Worm (Caenorhabditis elegans) whole organism, midembryonic: ENCODE results near the gene C49F8.14.

Experiments used
- T22C8.4 ChIP-seq: fragments of 200-800 bp; sonication (Bioruptor generic); IDR thresholded peaks from 2 replicates; pipeline ENCODE4 v1.3.6; 2022; ENCODE audit warnings: missing genetic modification characterization, missing compliant biosample characterization
- cog-1 ChIP-seq: sonication (generic microtip); optimal IDR thresholded peaks from 2 replicates; lab custom pipeline; 2016; ENCODE audit warnings: missing genetic modification characterization, missing compliant biosample characterization
- flt-1 ChIP-seq: fragments of 200-800 bp; sonication (Bioruptor generic); IDR thresholded peaks from 2 replicates; pipeline ENCODE4 v1.3.6; 2022; ENCODE audit warnings: missing genetic modification characterization, missing compliant biosample characterization
- klf-2 ChIP-seq: fragments of 200-800 bp; sonication (Bioruptor generic); conservative IDR thresholded peaks from 2 replicates; pipeline ENCODE4 v1.3.6; 2022; ENCODE audit warnings: missing genetic modification reagents, missing genetic modification characterization, missing compliant biosample characterization
- med-1 ChIP-seq: sonication (generic microtip); optimal IDR thresholded peaks from 2 replicates; lab custom pipeline; 2017; ENCODE audit warnings: missing genetic modification characterization, mild to moderate bottlenecking, missing compliant biosample characterization, antibody characterized with exemption, missing genetic modification reagents; ENCODE audit not compliant: insufficient read depth
- ref-1 ChIP-seq: fragments of 200-800 bp; sonication (Bioruptor generic); conservative IDR thresholded peaks from 2 replicates; pipeline ENCODE4 v1.3.6; 2022; ENCODE audit warnings: missing genetic modification reagents, missing genetic modification characterization, missing compliant biosample characterization
- tab-1 ChIP-seq: fragments of 200-800 bp; sonication (Bioruptor generic); IDR thresholded peaks from 2 replicates; pipeline ENCODE4 v1.3.6; 2022; ENCODE audit warnings: missing genetic modification characterization, missing compliant biosample characterization
- ztf-23 ChIP-seq: fragments of 200-800 bp; sonication (Bioruptor generic); IDR thresholded peaks from 2 replicates; pipeline ENCODE4 v1.3.6; 2022; ENCODE audit warnings: missing genetic modification reagents, missing genetic modification characterization, missing compliant biosample characterization
- ztf-29 ChIP-seq: fragments of 200-800 bp; sonication (Bioruptor generic); IDR thresholded peaks from 2 replicates; pipeline ENCODE4 v1.3.6; 2022; ENCODE audit warnings: missing genetic modification reagents, missing genetic modification characterization, missing compliant biosample characterization

The C49F8.14 gene

DNA sequence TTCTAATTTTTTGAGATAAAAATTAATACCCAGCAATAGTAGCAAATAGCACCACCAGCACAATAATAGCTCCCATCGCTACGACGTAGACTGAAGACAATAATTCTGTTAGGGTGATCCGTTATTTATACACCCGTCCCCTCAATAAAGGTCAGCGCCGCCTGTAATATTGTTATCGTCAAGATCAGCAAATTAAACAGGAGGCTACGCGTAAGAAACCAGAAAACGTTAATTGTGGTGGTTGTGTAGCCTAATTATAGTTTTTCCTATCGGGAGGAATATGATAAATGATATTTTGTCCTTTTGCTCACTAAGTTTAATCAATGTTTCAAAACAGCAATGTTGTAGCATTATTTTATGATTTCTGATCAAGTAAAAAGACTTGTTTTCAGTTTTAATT, 32.8 kb upstream of the C49F8.14 start, which contains the start of the genes cyp-13B1 and C29F7.1:
Gene cyp-13B1, minus strand, starts transcription at position 101 of the 400 bp plus-strand sequence.
Gene C29F7.1, plus strand, starts transcription at position 394 of the 400 bp plus-strand sequence.
- TF ChIP-seq ref-1 (GFP tag; lab: Robert Waterston, UW): no peak
- no peak for TF ChIP-seq ztf-29
- TF ChIP-seq T22C8.4: no peak
- TF ChIP-seq tab-1 (GFP tag; lab: Robert Waterston, UW): no peak
- no peak for TF ChIP-seq med-1
- TF ChIP-seq ztf-23 (GFP tag; lab: Robert Waterston, UW): no peak
- TF ChIP-seq klf-2 (GFP tag; lab: Robert Waterston, UW): no peak
- no peak for TF ChIP-seq flt-1 (GFP tag; lab: Robert Waterston, UW)
- no peak for TF ChIP-seq cog-1 (tag; lab: Kevin White, UChicago)

DNA sequence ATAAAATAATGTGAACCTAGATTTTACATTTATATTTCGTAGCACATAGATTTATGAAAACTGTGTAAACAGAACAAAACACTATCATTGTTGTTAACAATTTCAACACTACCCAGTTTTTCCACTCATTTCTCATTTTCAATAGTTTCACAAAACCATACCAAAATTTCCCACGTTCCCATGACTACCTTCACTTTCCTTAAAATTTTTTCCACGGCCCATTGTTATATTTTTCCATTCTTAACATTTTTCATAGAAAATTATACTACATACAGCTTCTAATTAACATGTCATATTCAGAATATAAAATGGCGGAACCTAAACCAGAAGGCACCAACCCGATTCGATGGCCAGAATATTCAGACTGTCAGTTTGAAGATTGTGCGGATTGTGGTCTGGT, 25.0 kb upstream of the C49F8.14 start, which contains the start of gene F02C12.1:
Gene F02C12.1, plus strand, starts transcription at position 301 of the 400 bp plus-strand sequence.
- TF ChIP-seq cog-1 (tag; lab: Kevin White, UChicago) (no peak), flt-1 (GFP tag; lab: Robert Waterston, UW) (no peak), ztf-29 (no peak), tab-1 (GFP tag; lab: Robert Waterston, UW) (no peak), med-1 (no peak)

DNA sequence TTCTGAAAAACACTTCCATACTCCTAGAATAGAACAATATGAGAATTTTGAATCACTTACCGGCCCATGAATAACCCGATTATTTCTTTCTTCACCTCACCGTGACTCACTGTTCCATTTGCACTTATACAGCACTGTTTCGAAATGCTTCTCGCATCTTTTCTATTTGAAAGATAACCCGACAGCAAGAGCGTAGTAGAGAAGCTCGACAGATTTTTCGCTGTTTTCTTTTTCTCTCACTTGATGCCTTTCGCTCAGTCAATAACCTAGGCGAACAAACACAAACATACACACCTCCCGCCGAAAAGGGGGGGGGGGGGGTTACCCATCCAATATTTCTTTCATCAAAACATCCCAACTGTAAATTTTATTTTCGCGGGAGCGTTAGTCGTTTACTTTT, 24.6 kb upstream of the C49F8.14 start:
- TF ChIP-seq ref-1 (GFP tag; lab: Robert Waterston, UW) (no peak), flt-1 (GFP tag; lab: Robert Waterston, UW) (no peak), ztf-29 (no peak), med-1 (no peak), T22C8.4 (no peak), tab-1 (GFP tag; lab: Robert Waterston, UW) (no peak), cog-1 (tag; lab: Kevin White, UChicago) (no peak), klf-2 (GFP tag; lab: Robert Waterston, UW) (no peak), ztf-23 (GFP tag; lab: Robert Waterston, UW) (no peak)

DNA sequence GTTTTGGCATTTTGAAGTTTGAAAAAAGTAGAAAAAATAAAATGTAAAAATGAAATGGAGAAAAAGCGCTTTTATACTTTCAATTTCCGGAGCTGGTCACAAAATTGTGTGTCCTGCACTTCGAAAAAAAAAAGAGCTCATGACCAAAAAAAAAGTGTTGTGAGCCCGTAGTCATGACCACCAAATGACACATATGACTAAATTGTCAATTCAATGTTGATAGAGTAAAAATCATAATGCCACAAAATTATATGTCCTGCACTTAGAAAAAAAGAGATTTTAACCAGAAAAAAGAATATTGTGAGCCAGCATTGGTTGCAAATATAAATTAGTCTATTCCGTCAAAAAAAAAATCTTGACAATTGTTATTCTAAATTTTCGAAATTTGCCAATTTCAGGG, 22.5 kb upstream of the C49F8.14 start, which contains the start of gene F02C12.2:
Gene F02C12.2, minus strand, starts transcription at position 101 of the 400 bp plus-strand sequence.
- TF ChIP-seq tab-1 (GFP tag; lab: Robert Waterston, UW) (no peak), flt-1 (GFP tag; lab: Robert Waterston, UW) (no peak), med-1 (no peak), T22C8.4 (no peak), ztf-23 (GFP tag; lab: Robert Waterston, UW) (no peak), klf-2 (GFP tag; lab: Robert Waterston, UW) (no peak), ref-1 (GFP tag; lab: Robert Waterston, UW) (no peak), cog-1 (tag; lab: Kevin White, UChicago) (no peak), ztf-29 (no peak)

DNA sequence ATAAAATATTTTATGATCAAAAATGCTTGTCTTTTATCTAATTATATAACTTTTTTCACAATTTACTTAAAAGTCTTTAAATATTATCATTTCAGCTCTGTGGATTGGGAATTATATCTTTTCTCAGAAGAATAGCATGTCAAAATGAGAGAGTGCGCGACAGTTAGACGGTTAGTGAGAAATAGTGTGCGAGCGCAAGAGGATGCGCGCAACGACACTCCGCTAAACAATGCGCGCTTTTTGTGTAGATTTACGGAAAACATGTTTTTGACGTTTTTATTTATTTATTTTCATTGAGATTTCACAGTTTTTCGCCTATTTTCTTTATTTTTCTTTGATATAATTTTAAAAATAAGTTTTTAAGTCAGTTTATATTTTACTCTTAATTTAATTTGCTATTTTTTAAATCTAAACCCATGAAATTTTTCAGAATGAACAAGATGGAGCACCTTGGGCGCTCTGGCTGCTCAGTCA, 19.8 kb upstream of the C49F8.14 start, which contains the start of gene F02C12.3:
Gene F02C12.3, plus strand, starts transcription at position 424 of the 474 bp plus-strand sequence.
- no peak for TF ChIP-seq klf-2 (GFP tag; lab: Robert Waterston, UW)
- no peak for TF ChIP-seq tab-1 (GFP tag; lab: Robert Waterston, UW)
- no peak for TF ChIP-seq ztf-23 (GFP tag; lab: Robert Waterston, UW)
- TF ChIP-seq ref-1 (GFP tag; lab: Robert Waterston, UW): no peak
- TF ChIP-seq cog-1 (tag; lab: Kevin White, UChicago): peak; percentile 44
- TF ChIP-seq med-1: no peak
- TF ChIP-seq flt-1 (GFP tag; lab: Robert Waterston, UW): no peak

DNA sequence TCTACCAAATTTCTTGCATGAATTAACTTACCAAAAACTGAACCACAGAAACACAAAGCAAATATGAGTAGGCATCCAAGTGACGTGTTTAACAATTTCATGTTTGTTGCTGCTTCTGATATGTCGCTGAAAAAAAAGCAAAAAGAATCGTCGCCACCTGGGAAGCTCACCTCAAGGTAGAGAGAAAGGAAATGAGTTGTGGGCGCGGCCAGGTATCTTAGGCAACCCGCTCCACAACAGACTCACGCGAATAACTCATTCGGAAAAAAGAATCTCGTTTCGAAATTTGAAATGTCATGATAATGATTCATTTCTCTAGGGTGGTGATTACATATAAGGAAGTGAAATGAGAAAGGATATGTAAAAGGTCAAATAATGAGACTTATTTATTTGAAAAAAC, 18.2 kb upstream of the C49F8.14 start, which contains the start of gene irld-2:
Gene irld-2, minus strand, starts transcription at position 101 of the 400 bp plus-strand sequence.
- no peak for TF ChIP-seq ref-1 (GFP tag; lab: Robert Waterston, UW)
- TF ChIP-seq ztf-29: no peak
- TF ChIP-seq med-1: no peak
- TF ChIP-seq cog-1 (tag; lab: Kevin White, UChicago): no peak
- no peak for TF ChIP-seq klf-2 (GFP tag; lab: Robert Waterston, UW)
- no peak for TF ChIP-seq ztf-23 (GFP tag; lab: Robert Waterston, UW)
- no peak for TF ChIP-seq tab-1 (GFP tag; lab: Robert Waterston, UW)
- no peak for TF ChIP-seq T22C8.4

DNA sequence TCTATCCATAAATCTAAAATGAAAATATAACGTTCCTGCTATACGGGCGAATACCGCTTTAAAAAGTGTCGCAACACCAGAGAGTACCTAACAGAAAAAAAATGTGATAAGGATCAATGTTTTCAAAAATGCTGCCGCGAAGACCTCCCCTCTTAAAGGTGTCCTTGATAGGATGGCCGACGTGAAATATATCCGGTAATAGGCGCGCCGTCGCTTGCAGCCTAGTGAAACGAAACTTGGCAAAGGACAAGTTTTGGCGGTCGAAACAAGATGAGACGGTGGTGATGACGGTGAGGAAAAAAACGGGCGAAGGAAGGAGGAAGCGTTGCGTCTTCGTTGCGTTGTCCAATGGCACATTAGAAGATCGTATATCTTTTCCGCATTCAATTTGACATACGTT, 12.1 kb upstream of the C49F8.14 start:
- TF ChIP-seq cog-1 (tag; lab: Kevin White, UChicago) (no peak), ztf-23 (GFP tag; lab: Robert Waterston, UW) (no peak), med-1 (no peak), klf-2 (GFP tag; lab: Robert Waterston, UW) (no peak), tab-1 (GFP tag; lab: Robert Waterston, UW) (no peak), ref-1 (GFP tag; lab: Robert Waterston, UW) (no peak), flt-1 (GFP tag; lab: Robert Waterston, UW) (no peak), ztf-29 (no peak), T22C8.4 (no peak)

DNA sequence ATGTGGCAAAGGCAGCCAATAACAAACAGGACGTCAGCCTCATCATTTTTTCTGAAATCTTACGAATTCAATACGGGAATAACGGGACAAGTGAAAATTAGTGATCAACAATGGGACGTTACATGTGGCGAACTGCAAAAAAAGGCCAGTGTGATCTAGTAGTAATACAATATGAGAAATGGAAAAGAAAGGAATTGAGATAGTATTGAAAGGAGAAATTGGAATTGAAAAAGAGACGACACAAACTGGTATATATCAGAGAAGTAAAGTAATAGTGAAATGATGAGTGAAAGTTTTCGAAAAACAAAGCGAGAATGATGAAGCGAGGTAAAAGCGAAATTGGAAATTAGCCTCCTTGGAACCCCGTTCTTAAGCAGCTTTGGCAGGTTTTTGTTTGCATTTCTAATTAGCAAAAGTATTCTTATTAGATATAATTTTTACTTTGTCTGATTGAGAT, 10.8 kb upstream of the C49F8.14 start, which contains the start of gene C49F8.3:
Gene C49F8.3, minus strand, starts transcription at position 51 of the 457 bp plus-strand sequence.
- TF ChIP-seq T22C8.4 (no peak), med-1 (no peak), ztf-29 (no peak), tab-1 (GFP tag; lab: Robert Waterston, UW) (no peak), ztf-23 (GFP tag; lab: Robert Waterston, UW) (no peak), cog-1 (tag; lab: Kevin White, UChicago) (no peak), flt-1 (GFP tag; lab: Robert Waterston, UW) (no peak), klf-2 (GFP tag; lab: Robert Waterston, UW) (no peak), ref-1 (GFP tag; lab: Robert Waterston, UW) (no peak)

DNA sequence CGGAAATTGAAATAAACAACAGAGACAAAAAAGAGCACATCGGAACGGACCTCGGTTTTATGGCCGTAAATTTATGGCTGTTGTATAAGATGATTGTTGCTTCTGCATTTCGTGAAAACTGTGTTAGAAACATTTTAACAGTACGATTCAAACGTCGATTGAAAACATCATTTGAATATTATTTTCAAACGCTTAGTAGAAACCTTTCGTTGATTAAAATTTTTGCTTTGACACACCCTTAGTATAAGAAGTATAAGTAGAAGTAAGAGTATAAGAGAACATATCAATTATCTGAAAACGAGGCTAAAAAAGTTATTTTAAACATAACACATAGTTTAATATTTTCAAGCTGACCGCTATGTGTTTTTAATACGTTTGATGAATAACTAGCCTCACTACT, 8.0 kb upstream of the C49F8.14 start:
- TF ChIP-seq klf-2 (GFP tag; lab: Robert Waterston, UW) (no peak), T22C8.4 (no peak), ztf-23 (GFP tag; lab: Robert Waterston, UW) (no peak)

DNA sequence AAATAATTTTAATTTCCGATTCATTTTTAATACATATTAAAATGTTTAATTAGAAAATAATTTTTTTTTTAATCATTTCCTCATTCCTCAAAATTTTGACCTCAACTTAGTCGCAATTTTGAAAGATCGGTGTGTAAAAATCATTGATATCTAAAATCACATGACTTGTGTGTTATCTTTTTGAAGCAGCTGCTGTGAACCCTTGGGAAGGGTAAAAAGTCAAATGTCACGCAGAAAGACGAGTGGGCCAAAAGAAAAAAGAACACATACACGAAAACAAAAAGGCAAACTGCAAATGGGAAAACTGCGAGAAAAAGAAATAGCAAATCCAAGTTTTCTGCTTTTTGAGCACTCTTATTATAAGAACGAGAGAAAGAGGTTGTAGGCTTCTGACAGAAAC, 6.5 kb upstream of the C49F8.14 start:
- TF ChIP-seq ztf-23 (GFP tag; lab: Robert Waterston, UW) (no peak), flt-1 (GFP tag; lab: Robert Waterston, UW) (no peak), T22C8.4 (no peak), tab-1 (GFP tag; lab: Robert Waterston, UW) (no peak), ztf-29 (no peak), klf-2 (GFP tag; lab: Robert Waterston, UW) (no peak), ref-1 (GFP tag; lab: Robert Waterston, UW) (no peak), cog-1 (tag; lab: Kevin White, UChicago) (no peak), med-1 (no peak)
